Fruit fly (Drosophila melanogaster): ENCODE measurements around the gene CG12995.

DNA sequence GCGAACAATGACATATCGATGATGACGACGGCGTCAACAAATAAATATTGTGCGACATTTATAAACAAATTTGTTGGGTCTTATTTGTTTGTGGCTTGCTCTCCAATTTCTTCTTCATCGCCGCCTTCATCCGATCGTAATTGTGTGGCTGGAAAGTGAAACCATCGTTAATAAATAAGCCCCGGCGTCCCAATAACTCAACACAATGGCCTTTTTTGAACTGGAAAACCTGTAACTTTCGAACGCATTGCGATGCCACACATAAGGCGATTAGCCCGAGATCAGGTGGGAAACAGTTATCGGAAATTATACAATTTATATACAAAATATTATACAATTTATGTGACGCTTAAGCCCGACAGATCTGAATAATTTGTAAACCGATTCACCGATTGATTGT lies 26.7 kb upstream of the CG12995 start:
- TF ChIP-seq kay (GFP tag; ENCODE audit: borderline replicate concordance) (no peak), toe (GFP tag; optimal IDR thresholded peaks at IDR 0.05) (no peak), tj (GFP tag; optimal IDR thresholded peaks at IDR 0.05) (no peak), Hr96 (GFP tag; optimal IDR thresholded peaks at IDR 0.05) (no peak), CG11617 (GFP tag; optimal IDR thresholded peaks at IDR 0.05) (no peak), CG5204 (GFP tag; optimal IDR thresholded peaks at IDR 0.05) (no peak)

Data from whole organism, adult.